Worm (Caenorhabditis elegans) whole organism, L3 larva: Measurements from ENCODE around the gene aagr-1.

Experiments
- egl-5 ChIP-seq: fragments of 150-350 bp; optimal IDR thresholded peaks from 2 replicates; lab custom pipeline; 2017; ENCODE audit warnings: missing biosample characterization, missing genetic modification reagents, missing genetic modification characterization, inconsistent platforms
- elt-3 ChIP-seq, 3 experiments: fragments of 150-350 bp in 1 of 3; sonication (generic microtip) in 2 of 3; optimal IDR thresholded peaks; 2 replicates in 2 of 3; 4 replicates in 1 of 3; lab custom pipeline; 2014 to 2017; ENCODE audit warnings: missing biosample characterization in 3 of 3, missing genetic modification characterization in 3 of 3
- nfya-1 ChIP-seq: sonication (generic microtip); optimal IDR thresholded peaks from 2 replicates; lab custom pipeline; 2017; ENCODE audit warnings: missing genetic modification characterization, mild to moderate bottlenecking, missing compliant biosample characterization, antibody characterized with exemption, moderate library complexity; ENCODE audit not compliant: insufficient read depth
- nhr-237 ChIP-seq: fragments of 150-350 bp; optimal IDR thresholded peaks from 2 replicates; lab custom pipeline; 2014; ENCODE audit warnings: missing biosample characterization, missing genetic modification characterization
- nhr-76 ChIP-seq: fragments of 150-350 bp; sonication (generic microtip); optimal IDR thresholded peaks from 5 replicates; lab custom pipeline; 2014; ENCODE audit warnings: missing biosample characterization, missing genetic modification characterization
- nhr-77 ChIP-seq: fragments of 150-350 bp; optimal IDR thresholded peaks from 2 replicates; lab custom pipeline; 2014; ENCODE audit warnings: missing biosample characterization, missing genetic modification characterization
- pha-4 ChIP-seq: fragments of 150-350 bp; optimal IDR thresholded peaks from 2 replicates; lab custom pipeline; 2014; ENCODE audit warnings: missing biosample characterization, missing genetic modification reagents, missing genetic modification characterization
- pqm-1 ChIP-seq: fragments of 150-350 bp; optimal IDR thresholded peaks from 2 replicates; lab custom pipeline; 2017; ENCODE audit warnings: missing biosample characterization, missing genetic modification characterization, inconsistent platforms
- ztf-11 ChIP-seq: fragments of 150-350 bp; optimal IDR thresholded peaks from 2 replicates; lab custom pipeline; 2014; ENCODE audit warnings: missing biosample characterization, missing genetic modification characterization

ce11 chrIV:8396348-8396747 lies 30.0 kb downstream of the aagr-1 start, which contains the start of gene timm-17B.2:
- no peak for TF ChIP-seq ztf-11 (tag; lab: Kevin White, UChicago)
- TF ChIP-seq nhr-237 (tag; lab: Kevin White, UChicago): no peak
- no peak for TF ChIP-seq nfya-1 (tag; lab: Kevin White, UChicago)
- TF ChIP-seq pqm-1: no peak
- TF ChIP-seq nhr-77 (tag; lab: Kevin White, UChicago): no peak
- TF ChIP-seq egl-5: no peak
- no peak for TF ChIP-seq pha-4 (tag; lab: Kevin White, UChicago)
- no peak for TF ChIP-seq nhr-76
- TF ChIP-seq elt-3 (tag; optimal IDR thresholded peaks at IDR 0.05; lab: Kevin White, UChicago): no peak
